Worm (Caenorhabditis elegans): ENCODE measurements around the gene ugt-22.
"Not testable (repeated sequence)": the region's sequence is repeated elsewhere in the genome, so short reads cannot be mapped to it uniquely, and the experiment has no call there.

Gene ugt-22

ce11 chrIV:13597813-13598212 is 41.2 kb upstream of the ugt-22 start, which contains the start of gene Y45F10B.9:
Y45F10B.9 (minus strand) TSS chrIV:13597913.
- not testable (repeated sequence) for TF ChIP-seq rpc-1 (optimal IDR thresholded peaks at IDR 0.05); rpc-1 (tag; optimal IDR thresholded peaks at IDR 0.05); F23B12.7 (tag; optimal IDR thresholded peaks at IDR 0.05; ENCODE audit: insufficient read depth); tbp1 (GFP tag; optimal IDR thresholded peaks at IDR 0.05)

DNA sequence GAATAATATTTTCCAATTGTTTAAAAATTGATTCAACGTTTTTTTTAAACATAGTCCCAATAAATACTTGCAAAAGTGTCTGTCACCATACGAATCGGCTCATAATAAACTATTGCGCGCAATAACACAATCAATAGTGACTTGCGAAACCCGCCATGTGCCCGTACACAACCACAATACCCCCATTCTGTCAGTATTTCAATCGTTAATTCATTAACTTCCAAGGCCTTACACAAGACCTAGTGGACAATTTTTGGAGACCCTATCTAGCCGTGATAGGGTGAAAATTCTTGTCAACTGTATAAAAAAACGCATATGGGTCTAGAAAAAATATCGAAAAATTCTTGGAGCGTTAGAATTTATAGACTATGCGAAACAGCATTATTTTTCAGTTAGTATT is 38.4 kb upstream of the ugt-22 start:
- TF ChIP-seq bed-2 (GFP tag; IDR thresholded peaks at IDR 0.05): no peak
- TF ChIP-seq rcor-1 (GFP tag; IDR thresholded peaks at IDR 0.05): peak; percentile 14; the same call in 1 of the 2 replicates
- peak; percentile 66 for TF ChIP-seq D2030.7 (GFP tag; IDR thresholded peaks at IDR 0.05)
- TF ChIP-seq F52B5.7 (tag; optimal IDR thresholded peaks at IDR 0.05): no peak
- peak; percentile 84 for TF ChIP-seq hmg-1.2 (GFP tag; IDR thresholded peaks at IDR 0.05)
- TF ChIP-seq tbp1 (GFP tag; optimal IDR thresholded peaks at IDR 0.05): peak; percentile 75
- TF ChIP-seq ztf-18 (tag; optimal IDR thresholded peaks at IDR 0.05): no peak
- no peak for TF ChIP-seq madf-10 (tag; optimal IDR thresholded peaks at IDR 0.05)
- TF ChIP-seq ceh-79 (tag; optimal IDR thresholded peaks at IDR 0.05): no peak
- TF ChIP-seq lsl-1 (GFP tag; optimal IDR thresholded peaks at IDR 0.05): peak; percentile 43
- 0 out of 2 replicates have a peak, but pooled peaks have one; percentile 41 for TF ChIP-seq hsf-1 (GFP tag; IDR thresholded peaks at IDR 0.05)
- TF ChIP-seq ceh-58 (GFP tag; IDR thresholded peaks at IDR 0.05): no peak
- TF ChIP-seq snpc-4 (GFP tag; optimal IDR thresholded peaks at IDR 0.05): peak; percentile 94
- TF ChIP-seq snpc-4 (tag; optimal IDR thresholded peaks at IDR 0.05): peak; percentile 95 to 98 (median 96)
- TF ChIP-seq snpc-3.4 (tag; optimal IDR thresholded peaks at IDR 0.05): peak; percentile 90
- TF ChIP-seq dox-1 (GFP tag; IDR thresholded peaks at IDR 0.05): peak; percentile 34; the same call in 1 of the 2 replicates
- peak; percentile 25 for TF ChIP-seq xnd-1 (tag; optimal IDR thresholded peaks at IDR 0.05)
- TF ChIP-seq F57C9.4 (tag; optimal IDR thresholded peaks at IDR 0.05): no peak
- peak; percentile 57 for TF ChIP-seq him-1 (tag; optimal IDR thresholded peaks at IDR 0.05)
- TF ChIP-seq F49E8.2 (tag; optimal IDR thresholded peaks at IDR 0.05; ENCODE audit: insufficient read depth): peak; percentile 52
- no peak for TF ChIP-seq mcd-1 (GFP tag; IDR thresholded peaks at IDR 0.05)
- TF ChIP-seq madf-8 (GFP tag; conservative IDR thresholded peaks at IDR 0.05): no peak; the same call in 1 of the 2 replicates
- no peak for TF ChIP-seq ceh-91 (GFP tag; IDR thresholded peaks at IDR 0.05)
- TF ChIP-seq lin-54 (GFP tag; optimal IDR thresholded peaks at IDR 0.05): no peak
- TF ChIP-seq C17E4.6 (GFP tag; IDR thresholded peaks at IDR 0.05): no peak
- TF ChIP-seq nfya-1 (tag; optimal IDR thresholded peaks at IDR 0.05; ENCODE audit: borderline replicate concordance, insufficient read depth): no peak
- no peak for TF ChIP-seq ztf-26 (tag; optimal IDR thresholded peaks at IDR 0.05)
- no peak for TF ChIP-seq ztf-28 (GFP tag; IDR thresholded peaks at IDR 0.05)
- peak; percentile 74 for TF ChIP-seq madf-6 (GFP tag; IDR thresholded peaks at IDR 0.05)
- TF ChIP-seq sdz-38 (tag; optimal IDR thresholded peaks at IDR 0.05): no peak
- TF ChIP-seq lir-1 (GFP tag; conservative IDR thresholded peaks at IDR 0.05): no peak
- TF ChIP-seq F23B12.7 (tag; optimal IDR thresholded peaks at IDR 0.05; ENCODE audit: insufficient read depth): no peak
- TF ChIP-seq ceh-27 (GFP tag; optimal IDR thresholded peaks at IDR 0.05): no peak
- TF ChIP-seq pbrm-1 (GFP tag; IDR thresholded peaks at IDR 0.05): peak; percentile 80
- peak; percentile 76 for TF ChIP-seq snpc-1.3 (tag; optimal IDR thresholded peaks at IDR 0.05; ENCODE audit: insufficient read depth)
- peak; percentile 94 for TF ChIP-seq snpc-1.1 (tag; optimal IDR thresholded peaks at IDR 0.05; ENCODE audit: insufficient read depth)
- peak; percentile 98 for TF ChIP-seq attf-6 (GFP tag; IDR thresholded peaks at IDR 0.05)
- TF ChIP-seq pha-4 (tag; optimal IDR thresholded peaks at IDR 0.05): no peak
- no peak for TF ChIP-seq hmg-20 (GFP tag; IDR thresholded peaks at IDR 0.05)
